Fruit fly (Drosophila melanogaster) whole organism, prepupa: Measurements from ENCODE around the gene Mdh2.

ENCODE experiments used
- CG10631 ChIP-seq: fragments of 200-800 bp; sonication (Bioruptor generic); optimal IDR thresholded peaks from 2 replicates; lab custom pipeline; 2016; ENCODE audit warnings: missing biosample characterization, missing genetic modification characterization
- CG10669 ChIP-seq: fragments of 200-800 bp; sonication (Bioruptor generic); optimal IDR thresholded peaks from 3 replicates; lab custom pipeline; 2018; ENCODE audit warnings: missing biosample characterization, mild to moderate bottlenecking, missing genetic modification characterization, moderate library complexity
- CG11762 ChIP-seq: fragments of 200-800 bp; sonication (Bioruptor generic); optimal IDR thresholded peaks from 3 replicates; lab custom pipeline; 2016; ENCODE audit warnings: missing biosample characterization, missing genetic modification characterization; ENCODE audit not compliant: insufficient read depth
- CG11902 ChIP-seq: fragments of 200-800 bp; sonication (Bioruptor generic); optimal IDR thresholded peaks from 3 replicates; lab custom pipeline; 2016; ENCODE audit warnings: missing biosample characterization, missing genetic modification characterization
- CG15336 ChIP-seq: fragments of 200-800 bp; sonication (Bioruptor generic); IDR thresholded peaks from 2 replicates; pipeline ENCODE4 v1.3.6; 2022; ENCODE audit warnings: missing biosample characterization, missing genetic modification characterization
- CG16779 ChIP-seq: fragments of 200-800 bp; sonication (Bioruptor generic); optimal IDR thresholded peaks from 3 replicates; lab custom pipeline; 2017; ENCODE audit warnings: missing biosample characterization, mild to moderate bottlenecking, missing genetic modification characterization
- CG31627 ChIP-seq: fragments of 200-800 bp; sonication (Bioruptor generic); optimal IDR thresholded peaks from 3 replicates; lab custom pipeline; 2016; ENCODE audit warnings: missing biosample characterization, missing genetic modification characterization
- CG32006 ChIP-seq: fragments of 200-800 bp; sonication (Bioruptor generic); optimal IDR thresholded peaks from 3 replicates; lab custom pipeline; 2017; ENCODE audit warnings: missing biosample characterization, mild to moderate bottlenecking, missing genetic modification characterization
- CG34406 ChIP-seq: fragments of 200-800 bp; sonication (Bioruptor generic); optimal IDR thresholded peaks from 3 replicates; lab custom pipeline; 2016; ENCODE audit warnings: missing biosample characterization, missing genetic modification characterization
- CG3919 ChIP-seq: fragments of 200-800 bp; sonication (Bioruptor generic); optimal IDR thresholded peaks from 3 replicates; lab custom pipeline; 2016; ENCODE audit warnings: missing biosample characterization, missing genetic modification characterization
- CG4318 ChIP-seq: fragments of 200-800 bp; sonication (Bioruptor generic); optimal IDR thresholded peaks from 3 replicates; lab custom pipeline; 2017; ENCODE audit warnings: missing biosample characterization, mild to moderate bottlenecking, missing genetic modification characterization
- CG6276 ChIP-seq: fragments of 200-800 bp; sonication (Bioruptor generic); optimal IDR thresholded peaks from 2 replicates; lab custom pipeline; 2017; ENCODE audit warnings: missing biosample characterization, mild to moderate bottlenecking, missing genetic modification characterization
- CG6792 ChIP-seq: fragments of 200-800 bp; sonication (Bioruptor generic); optimal IDR thresholded peaks from 3 replicates; lab custom pipeline; 2016; ENCODE audit warnings: missing biosample characterization, missing genetic modification characterization
- CG8119 ChIP-seq: fragments of 200-800 bp; sonication (Bioruptor generic); IDR thresholded peaks from 3 replicates; pipeline ENCODE4 v1.3.6; 2022; ENCODE audit warnings: missing biosample characterization, missing genetic modification characterization
- CG8319 ChIP-seq: fragments of 200-800 bp; sonication (Bioruptor generic); optimal IDR thresholded peaks from 3 replicates; lab custom pipeline; 2016; ENCODE audit warnings: missing biosample characterization, missing genetic modification characterization
- CG8632 ChIP-seq: fragments of 200-800 bp; sonication (Bioruptor generic); optimal IDR thresholded peaks from 3 replicates; lab custom pipeline; 2016; ENCODE audit warnings: missing biosample characterization, missing genetic modification characterization
- CG9139 ChIP-seq: fragments of 200-800 bp; sonication (Bioruptor generic); optimal IDR thresholded peaks from 3 replicates; lab custom pipeline; 2017; ENCODE audit warnings: missing biosample characterization, mild to moderate bottlenecking, missing genetic modification characterization
- Eip75B ChIP-seq: fragments of 200-800 bp; sonication (Bioruptor generic); optimal IDR thresholded peaks from 3 replicates; lab custom pipeline; 2016; ENCODE audit warnings: missing biosample characterization, missing genetic modification characterization
- Ets96B ChIP-seq: fragments of 200-800 bp; optimal IDR thresholded peaks from 2 replicates; lab custom pipeline; 2019; ENCODE audit warnings: missing biosample characterization, mild to moderate bottlenecking, missing genetic modification characterization, moderate library complexity
- Hr38 ChIP-seq: sonication (Bioruptor generic); optimal IDR thresholded peaks from 2 replicates; lab custom pipeline; 2016; ENCODE audit warnings: missing biosample characterization, missing genetic modification characterization
- Hr39 ChIP-seq: fragments of 200-800 bp; sonication (Bioruptor generic); optimal IDR thresholded peaks from 2 replicates; lab custom pipeline; 2016; ENCODE audit warnings: missing biosample characterization, missing genetic modification characterization
- Hr4 ChIP-seq: fragments of 200-800 bp; sonication (Bioruptor generic); optimal IDR thresholded peaks from 3 replicates; lab custom pipeline; 2016; ENCODE audit warnings: missing biosample characterization, missing genetic modification characterization
- Met ChIP-seq: fragments of 200-800 bp; sonication (Bioruptor generic); optimal IDR thresholded peaks from 3 replicates; lab custom pipeline; 2016; ENCODE audit warnings: missing biosample characterization, missing genetic modification characterization
- OdsH ChIP-seq: fragments of 200-800 bp; sonication (Bioruptor generic); optimal IDR thresholded peaks from 3 replicates; lab custom pipeline; 2016; ENCODE audit warnings: missing biosample characterization, missing genetic modification characterization
- Sox102F ChIP-seq: fragments of 200-800 bp; sonication (Bioruptor generic); optimal IDR thresholded peaks from 2 replicates; lab custom pipeline; 2016; ENCODE audit warnings: missing biosample characterization, mild to moderate bottlenecking, missing genetic modification characterization
- achi ChIP-seq: fragments of 200-800 bp; sonication (Bioruptor generic); optimal IDR thresholded peaks from 3 replicates; lab custom pipeline; 2016; ENCODE audit warnings: missing biosample characterization, missing genetic modification characterization
- acj6 ChIP-seq: fragments of 200-800 bp; sonication (Bioruptor generic); optimal IDR thresholded peaks from 3 replicates; lab custom pipeline; 2016; ENCODE audit warnings: missing biosample characterization, missing genetic modification characterization
- cyc ChIP-seq: fragments of 200-800 bp; sonication (Bioruptor generic); optimal IDR thresholded peaks from 3 replicates; lab custom pipeline; 2016; ENCODE audit warnings: missing biosample characterization, missing genetic modification characterization
- dac ChIP-seq: fragments of 200-800 bp; sonication (Bioruptor generic); optimal IDR thresholded peaks from 2 replicates; lab custom pipeline; 2017; ENCODE audit warnings: missing biosample characterization, mild to moderate bottlenecking, missing genetic modification characterization
- dsx ChIP-seq: fragments of 200-800 bp; optimal IDR thresholded peaks from 3 replicates; lab custom pipeline; 2019; ENCODE audit warnings: missing biosample characterization, mild to moderate bottlenecking, missing genetic modification characterization, moderate library complexity; ENCODE audit not compliant: poor library complexity, severe bottlenecking
- esn ChIP-seq: fragments of 200-800 bp; sonication (Bioruptor generic); optimal IDR thresholded peaks from 2 replicates; lab custom pipeline; 2016; ENCODE audit warnings: missing biosample characterization, mild to moderate bottlenecking, missing genetic modification characterization, moderate library complexity
- fd59A ChIP-seq: fragments of 200-800 bp; sonication (Bioruptor generic); optimal IDR thresholded peaks from 2 replicates; lab custom pipeline; 2017; ENCODE audit warnings: missing biosample characterization, mild to moderate bottlenecking, missing genetic modification characterization, missing genetic modification reagents
- fkh ChIP-seq: fragments of 200-800 bp; sonication (Bioruptor generic); optimal IDR thresholded peaks from 3 replicates; lab custom pipeline; 2017; ENCODE audit warnings: missing biosample characterization, mild to moderate bottlenecking, missing genetic modification characterization, moderate library complexity
- net ChIP-seq: fragments of 200-800 bp; sonication (Bioruptor generic); optimal IDR thresholded peaks from 3 replicates; lab custom pipeline; 2016; ENCODE audit warnings: missing biosample characterization, missing genetic modification characterization
- pdm3 ChIP-seq: fragments of 200-800 bp; sonication (Bioruptor generic); optimal IDR thresholded peaks from 3 replicates; lab custom pipeline; 2016; ENCODE audit warnings: missing biosample characterization, missing genetic modification characterization
- spab ChIP-seq: fragments of 200-800 bp; sonication (Bioruptor generic); optimal IDR thresholded peaks from 2 replicates; lab custom pipeline; 2017; ENCODE audit warnings: missing biosample characterization, mild to moderate bottlenecking, missing genetic modification characterization, missing genetic modification reagents
- ss ChIP-seq, 2 experiments: fragments of 200-800 bp; sonication (Bioruptor generic); optimal IDR thresholded peaks; 2 replicates in 1 of 2; 3 replicates in 1 of 2; lab custom pipeline; 2017 to 2018; ENCODE audit warnings: mild to moderate bottlenecking in 2 of 2, missing biosample characterization in 2 of 2, missing genetic modification characterization in 2 of 2, moderate library complexity in 1 of 2
- svp ChIP-seq: fragments of 200-800 bp; sonication (Bioruptor generic); peaks from one replicate; lab custom pipeline; 2016; ENCODE audit warnings: missing biosample characterization, missing genetic modification characterization
- topi ChIP-seq: fragments of 200-800 bp; sonication (Bioruptor generic); optimal IDR thresholded peaks from 3 replicates; lab custom pipeline; 2016; ENCODE audit warnings: missing biosample characterization, missing genetic modification characterization
- vri ChIP-seq: fragments of 200-800 bp; sonication (Bioruptor generic); optimal IDR thresholded peaks from 3 replicates; lab custom pipeline; 2016; ENCODE audit warnings: missing biosample characterization, mild to moderate bottlenecking, missing genetic modification characterization

Gene Mdh2

DNA sequence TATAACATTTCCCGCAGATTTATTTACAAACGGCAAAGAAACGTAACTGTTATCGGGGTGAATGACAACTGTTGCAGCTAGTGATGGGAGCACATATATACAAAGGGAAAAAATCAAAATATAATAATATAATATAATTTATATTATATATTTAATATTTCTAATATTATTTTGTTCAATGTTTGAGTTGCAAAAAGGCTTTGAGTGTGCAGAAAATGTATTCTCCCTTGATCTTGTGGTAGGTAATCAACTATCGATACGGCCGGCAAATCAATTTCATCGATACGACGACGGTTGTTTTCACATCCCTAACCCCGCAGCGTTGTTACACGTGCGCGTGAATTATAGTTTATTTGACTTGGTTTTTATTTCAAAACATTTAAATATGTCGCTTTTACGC, 2.8 kb upstream of the Mdh2 start, which contains the start of the genes mTerf5 and Non3 (continued):
- TF ChIP-seq Sox102F (GFP tag; lab: Kevin White, UChicago) (no peak), CG34406 (peak; percentile 68), CG32006 (GFP tag; lab: Kevin White, UChicago) (no peak), spab (GFP tag; lab: Kevin White, UChicago) (no peak), pdm3 (GFP tag; lab: Kevin White, UChicago) (no peak), CG10631 (GFP tag; lab: Kevin White, UChicago) (peak; percentile 65), Met (GFP tag; lab: Kevin White, UChicago) (no peak), achi (GFP tag; lab: Kevin White, UChicago) (peak; percentile 66), CG8119 (GFP tag; lab: Robert Waterston, UW) (0 out of 3 replicates have a peak, but pooled peaks have one; percentile 19), CG6276 (GFP tag; lab: Kevin White, UChicago) (no peak), CG11902 (peak; percentile 15), Ets96B (tag; lab: Kevin White, UChicago) (peak; percentile 58), CG31627 (GFP tag; lab: Kevin White, UChicago) (peak; percentile 42), cyc (peak; percentile 30), acj6 (GFP tag; lab: Kevin White, UChicago) (peak; percentile 44), CG8319 (peak; percentile 32), vri (peak; percentile 32), CG11762 (GFP tag; lab: Kevin White, UChicago) (peak; percentile 46), CG4318 (GFP tag; lab: Kevin White, UChicago) (no peak), Hr39 (no peak), Hr38 (GFP tag; lab: Kevin White, UChicago) (no peak), dac (GFP tag; lab: Kevin White, UChicago) (no peak), Hr4 (GFP tag; lab: Kevin White, UChicago) (no peak), fd59A (GFP tag; lab: Kevin White, UChicago) (no peak)

DNA sequence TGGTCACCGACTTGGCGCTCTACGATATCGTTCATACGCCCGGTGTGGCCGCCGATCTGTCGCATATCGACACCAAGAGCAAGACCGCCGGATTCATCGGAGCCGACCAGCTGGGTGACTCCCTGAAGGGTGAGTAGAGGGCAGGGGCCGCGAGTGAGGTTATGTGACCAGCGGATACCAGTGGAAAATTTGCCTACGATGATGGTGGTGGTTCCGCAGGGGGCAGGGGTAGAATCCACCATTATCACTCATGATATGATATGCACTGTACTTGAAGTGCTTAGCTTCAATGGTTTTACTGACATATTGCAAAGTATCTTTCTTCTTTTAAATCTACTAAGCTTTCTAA, 587 bp downstream of the Mdh2 start:
- TF ChIP-seq CG31627 (GFP tag; lab: Kevin White, UChicago) (no peak), CG6792 (no peak), fkh (GFP tag; lab: Kevin White, UChicago) (no peak), CG8119 (GFP tag; lab: Robert Waterston, UW) (no peak), CG10631 (GFP tag; lab: Kevin White, UChicago) (no peak), spab (GFP tag; lab: Kevin White, UChicago) (no peak), fd59A (GFP tag; lab: Kevin White, UChicago) (no peak), CG4318 (GFP tag; lab: Kevin White, UChicago) (no peak), topi (no peak), Hr39 (no peak), ss (GFP tag; optimal IDR thresholded peaks at IDR 0.05; lab: Kevin White, UChicago) (no peak), CG16779 (tag; lab: Kevin White, UChicago) (no peak), dsx (GFP tag; lab: Kevin White, UChicago) (no peak)

DNA sequence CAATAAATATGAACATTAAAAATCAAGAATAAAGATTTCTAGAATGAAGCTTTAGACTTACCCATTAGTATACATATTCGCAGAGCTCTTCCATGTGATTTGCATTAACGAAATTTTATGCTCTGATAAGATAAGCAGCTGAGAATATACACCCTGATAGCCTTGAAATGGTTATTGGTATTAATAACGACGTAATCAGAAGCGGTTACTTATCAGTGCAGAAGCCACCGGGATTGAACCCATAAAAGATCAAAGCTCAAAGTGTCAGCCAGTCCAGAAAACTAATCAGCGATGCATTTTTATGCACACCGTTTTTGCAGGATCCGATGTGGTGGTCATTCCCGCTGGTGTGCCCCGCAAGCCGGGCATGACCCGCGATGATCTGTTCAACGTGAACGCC, 1.2 kb downstream of the Mdh2 start:
- TF ChIP-seq CG11902 (no peak), Eip75B (no peak), OdsH (GFP tag; lab: Kevin White, UChicago) (no peak), CG6792 (no peak), esn (no peak), CG8632 (GFP tag; lab: Kevin White, UChicago) (no peak), CG15336 (GFP tag; lab: Robert Waterston, UW) (no peak), CG32006 (GFP tag; lab: Kevin White, UChicago) (no peak), net (no peak), CG3919 (GFP tag; lab: Kevin White, UChicago) (no peak), Hr4 (GFP tag; lab: Kevin White, UChicago) (no peak), vri (peak; percentile 49), svp (GFP tag; lab: Kevin White, UChicago) (peak; percentile 95), CG10669 (GFP tag; lab: Kevin White, UChicago) (no peak), CG9139 (GFP tag; lab: Kevin White, UChicago) (no peak), ss (GFP tag; optimal IDR thresholded peaks at IDR 0.05; lab: Kevin White, UChicago) (no peak), CG31627 (GFP tag; lab: Kevin White, UChicago) (no peak)
